Worm (Caenorhabditis elegans) whole organism, L3 larva: ENCODE measurements around the gene D1054.10.

Experiments
- ama-1 ChIP-seq: fragments of 150-350 bp; optimal IDR thresholded peaks from 2 replicates; lab custom pipeline; 2018
- fkh-2 ChIP-seq: fragments of 150-350 bp; optimal IDR thresholded peaks from 2 replicates; lab custom pipeline; 2014; ENCODE audit warnings: missing biosample characterization, missing genetic modification reagents, missing genetic modification characterization
- hmg-11 ChIP-seq: sonication (generic microtip); optimal IDR thresholded peaks from 2 replicates; lab custom pipeline; 2016; ENCODE audit warnings: missing genetic modification characterization, missing compliant biosample characterization
- lin-15B ChIP-seq: fragments of 150-350 bp; optimal IDR thresholded peaks from 2 replicates; lab custom pipeline; 2014; ENCODE audit warnings: missing biosample characterization, missing genetic modification characterization
- nhr-11 ChIP-seq: fragments of 150-350 bp; optimal IDR thresholded peaks from 2 replicates; lab custom pipeline; 2014; ENCODE audit warnings: missing biosample characterization, missing genetic modification characterization
- nhr-23 ChIP-seq: fragments of 150-350 bp; optimal IDR thresholded peaks from 2 replicates; lab custom pipeline; 2014; ENCODE audit warnings: missing biosample characterization, missing genetic modification reagents, missing genetic modification characterization
- pha-4 ChIP-seq: fragments of 150-350 bp; optimal IDR thresholded peaks from 2 replicates; lab custom pipeline; 2014; ENCODE audit warnings: missing biosample characterization, missing genetic modification reagents, missing genetic modification characterization
- unc-62 ChIP-seq: fragments of 150-350 bp; sonication (generic microtip); optimal IDR thresholded peaks from 4 replicates; lab custom pipeline; 2014; ENCODE audit warnings: missing biosample characterization, missing genetic modification reagents, missing genetic modification characterization

- TF ChIP-seq fkh-2 (tag; lab: Kevin White, UChicago) (no peak), hmg-11 (tag; lab: Kevin White, UChicago) (no peak), ama-1 (lab: Kevin White, UChicago) (no peak), unc-62 (GFP tag; lab: Kevin White, UChicago) (no peak), lin-15B (tag; lab: Kevin White, UChicago) (no peak), pha-4 (tag; lab: Kevin White, UChicago) (no peak), nhr-11 (tag; lab: Kevin White, UChicago) (no peak), nhr-23 (tag; lab: Kevin White, UChicago) (no peak)
These were observed 36.0 kb downstream of the D1054.10 start, which contains the start of gene irld-6 for ce11 chrV:10756698-10757097.
